Fruit fly (Drosophila melanogaster) whole organism, embryonic: Measurements from ENCODE around the gene CG34117.

Experiments
- Abd-B ChIP-seq: fragments of 200-800 bp; sonication (Bioruptor generic); optimal IDR thresholded peaks from 2 replicates; lab custom pipeline; 2018; ENCODE audit warnings: missing biosample characterization, mild to moderate bottlenecking, missing genetic modification characterization, moderate library complexity
- Ada2b ChIP-seq: fragments of 200-800 bp; sonication (Bioruptor generic); IDR thresholded peaks from 2 replicates; pipeline ENCODE4 v1.3.6; 2022; ENCODE audit warnings: missing biosample characterization, missing genetic modification characterization
- Atf-2 ChIP-seq: fragments of 200-800 bp; sonication (Bioruptor generic); optimal IDR thresholded peaks from 2 replicates; lab custom pipeline; 2016; ENCODE audit warnings: missing biosample characterization, missing genetic modification characterization
- BEAF-32 ChIP-seq: fragments of 200-800 bp; sonication (Bioruptor generic); optimal IDR thresholded peaks from 3 replicates; lab custom pipeline; 2017; ENCODE audit warnings: missing biosample characterization, missing genetic modification characterization, mild to moderate bottlenecking, moderate library complexity, missing genetic modification reagents
- CG10274 ChIP-seq: fragments of 200-800 bp; sonication (Bioruptor generic); optimal IDR thresholded peaks from 3 replicates; lab custom pipeline; 2017; ENCODE audit warnings: missing biosample characterization, mild to moderate bottlenecking, missing genetic modification characterization
- CG10366 ChIP-seq: fragments of 200-800 bp; sonication (Bioruptor generic); IDR thresholded peaks from 2 replicates; pipeline ENCODE4 v1.3.6; 2022; ENCODE audit warnings: missing biosample characterization, missing genetic modification characterization
- CG11093 ChIP-seq: fragments of 200-800 bp; sonication (Bioruptor generic); IDR thresholded peaks from 3 replicates; pipeline ENCODE4 v1.3.6; 2022; ENCODE audit warnings: missing biosample characterization, missing genetic modification characterization
- CG11696 ChIP-seq: fragments of 200-800 bp; sonication (Bioruptor generic); IDR thresholded peaks from 2 replicates; pipeline ENCODE4 v1.3.6; 2022; ENCODE audit warnings: missing biosample characterization, missing genetic modification characterization
- CG12942 ChIP-seq: fragments of 200-800 bp; sonication (Bioruptor generic); optimal IDR thresholded peaks from 3 replicates; lab custom pipeline; 2016; ENCODE audit warnings: missing biosample characterization, missing genetic modification characterization
- CG13287 ChIP-seq: fragments of 200-800 bp; sonication (Bioruptor generic); IDR thresholded peaks from 2 replicates; pipeline ENCODE4 v1.3.6; 2022; ENCODE audit warnings: missing biosample characterization, missing genetic modification characterization; ENCODE audit not compliant: partially characterized antibody
- CG15696 ChIP-seq: fragments of 200-800 bp; sonication (Bioruptor generic); optimal IDR thresholded peaks from 2 replicates; lab custom pipeline; 2019; ENCODE audit warnings: missing biosample characterization, mild to moderate bottlenecking, missing genetic modification characterization, moderate library complexity
- CG1792 ChIP-seq: fragments of 200-800 bp; sonication (Bioruptor generic); optimal IDR thresholded peaks from 2 replicates; lab custom pipeline; 2016; ENCODE audit warnings: missing biosample characterization, missing genetic modification characterization
- CG31365 ChIP-seq: fragments of 200-800 bp; sonication (Bioruptor generic); optimal IDR thresholded peaks from 2 replicates; lab custom pipeline; 2018; ENCODE audit warnings: missing biosample characterization, mild to moderate bottlenecking, missing genetic modification characterization
- CG42726 ChIP-seq: fragments of 200-800 bp; sonication (Bioruptor generic); IDR thresholded peaks from 2 replicates; pipeline ENCODE4 v1.3.6; 2022; ENCODE audit warnings: missing biosample characterization, missing genetic modification characterization; ENCODE audit not compliant: partially characterized antibody
- CG4820 ChIP-seq: fragments of 200-800 bp; sonication (Bioruptor generic); optimal IDR thresholded peaks from 3 replicates; lab custom pipeline; 2016; ENCODE audit warnings: missing biosample characterization, missing genetic modification characterization
- CG6854 ChIP-seq: fragments of 200-800 bp; sonication (Bioruptor generic); optimal IDR thresholded peaks from 3 replicates; lab custom pipeline; 2017; ENCODE audit warnings: missing biosample characterization, mild to moderate bottlenecking, missing genetic modification characterization
- CG7271 ChIP-seq: fragments of 200-800 bp; sonication (Bioruptor generic); optimal IDR thresholded peaks from 2 replicates; lab custom pipeline; 2018; ENCODE audit warnings: missing biosample characterization, mild to moderate bottlenecking, missing genetic modification characterization, moderate library complexity
- CG7963 ChIP-seq: fragments of 200-800 bp; sonication (Bioruptor generic); IDR thresholded peaks from 3 replicates; pipeline ENCODE4 v1.3.6; 2022; ENCODE audit warnings: missing biosample characterization, missing genetic modification characterization; ENCODE audit not compliant: partially characterized antibody
- CG8388 ChIP-seq: fragments of 200-800 bp; sonication (Bioruptor generic); optimal IDR thresholded peaks from 2 replicates; lab custom pipeline; 2019; ENCODE audit warnings: missing biosample characterization, mild to moderate bottlenecking, missing genetic modification characterization, moderate library complexity
- CG8924 ChIP-seq: fragments of 200-800 bp; optimal IDR thresholded peaks from 3 replicates; lab custom pipeline; 2019; ENCODE audit warnings: missing biosample characterization, mild to moderate bottlenecking, missing genetic modification characterization, moderate library complexity
- CG9817 ChIP-seq: fragments of 200-800 bp; sonication (Bioruptor generic); optimal IDR thresholded peaks from 2 replicates; lab custom pipeline; 2018; ENCODE audit warnings: missing biosample characterization, mild to moderate bottlenecking, missing genetic modification characterization, moderate library complexity
- CG9932 ChIP-seq: fragments of 200-800 bp; sonication (Bioruptor generic); IDR thresholded peaks from 2 replicates; pipeline ENCODE4 v1.3.6; 2022; ENCODE audit warnings: missing biosample characterization, missing genetic modification characterization
- CoRest ChIP-seq: fragments of 200-800 bp; sonication (Bioruptor generic); optimal IDR thresholded peaks from 3 replicates; lab custom pipeline; 2018; ENCODE audit warnings: missing biosample characterization, mild to moderate bottlenecking, missing genetic modification characterization, moderate library complexity
- Dbx ChIP-seq: fragments of 200-800 bp; sonication (Bioruptor generic); IDR thresholded peaks from 3 replicates; pipeline ENCODE4 v1.3.6; 2022; ENCODE audit warnings: missing biosample characterization, missing genetic modification characterization
- Dll ChIP-seq: fragments of 200-800 bp; sonication (Bioruptor generic); IDR thresholded peaks from 4 replicates; pipeline ENCODE4 v1.3.6; 2022; ENCODE audit warnings: missing biosample characterization, missing genetic modification characterization; ENCODE audit not compliant: partially characterized antibody
- Fer3 ChIP-seq: fragments of 200-800 bp; sonication (Bioruptor generic); optimal IDR thresholded peaks from 2 replicates; lab custom pipeline; 2018; ENCODE audit warnings: missing biosample characterization, mild to moderate bottlenecking, missing genetic modification characterization, moderate library complexity
- Hr39 ChIP-seq: fragments of >200 bp; optimal IDR thresholded peaks from 2 replicates; lab custom pipeline; 2017
- Med ChIP-seq: fragments of 200-800 bp; sonication (Bioruptor generic); peaks from one replicate; lab custom pipeline; 2016; ENCODE audit warnings: missing biosample characterization, missing genetic modification characterization, mild to moderate bottlenecking, inconsistent platforms, moderate library complexity
- Opbp ChIP-seq: fragments of 200-800 bp; sonication (Bioruptor generic); IDR thresholded peaks from 3 replicates; pipeline ENCODE4 v1.3.6; 2022; ENCODE audit warnings: missing biosample characterization, missing genetic modification characterization; ENCODE audit not compliant: partially characterized antibody
- Six4 ChIP-seq: fragments of 200-800 bp; sonication (Bioruptor generic); optimal IDR thresholded peaks from 2 replicates; lab custom pipeline; 2016; ENCODE audit warnings: missing biosample characterization, missing genetic modification characterization
- Sry-δ ChIP-seq: fragments of 200-800 bp; sonication (Bioruptor generic); optimal IDR thresholded peaks from 2 replicates; lab custom pipeline; 2016; ENCODE audit warnings: missing biosample characterization, missing genetic modification characterization
- Usf ChIP-seq: fragments of 200-800 bp; sonication (Bioruptor generic); optimal IDR thresholded peaks from 2 replicates; lab custom pipeline; 2017; ENCODE audit warnings: missing genotype, missing biosample characterization, missing genetic modification characterization
- caup ChIP-seq: fragments of 200-800 bp; sonication (Bioruptor generic); optimal IDR thresholded peaks from 3 replicates; lab custom pipeline; 2017; ENCODE audit warnings: missing biosample characterization, mild to moderate bottlenecking, missing genetic modification characterization, moderate library complexity; ENCODE audit not compliant: severe bottlenecking
- crp ChIP-seq, 2 experiments: fragments of 200-800 bp; sonication (Bioruptor generic); optimal IDR thresholded peaks; 2 replicates in 1 of 2; 3 replicates in 1 of 2; lab custom pipeline; 2017; ENCODE audit warnings: missing biosample characterization in 2 of 2, missing genetic modification characterization in 2 of 2, mild to moderate bottlenecking in 1 of 2, moderate library complexity in 1 of 2
- disco-r ChIP-seq: fragments of 200-800 bp; sonication (Bioruptor generic); optimal IDR thresholded peaks from 2 replicates; lab custom pipeline; 2016; ENCODE audit warnings: missing biosample characterization, missing genetic modification characterization
- dmrt11E ChIP-seq: fragments of 200-800 bp; sonication (Bioruptor generic); optimal IDR thresholded peaks from 3 replicates; lab custom pipeline; 2018; ENCODE audit warnings: missing biosample characterization, mild to moderate bottlenecking, missing genetic modification characterization, moderate library complexity
- ewg ChIP-seq: fragments of 200-800 bp; sonication (Bioruptor generic); optimal IDR thresholded peaks from 3 replicates; lab custom pipeline; 2017; ENCODE audit warnings: mild to moderate bottlenecking, missing biosample characterization, missing genetic modification reagents, missing genetic modification characterization
- fru ChIP-seq: fragments of >200 bp; optimal IDR thresholded peaks from 2 replicates; lab custom pipeline; 2017
- gcm ChIP-seq: fragments of 200-800 bp; sonication (Bioruptor generic); optimal IDR thresholded peaks from 2 replicates; lab custom pipeline; 2019; ENCODE audit warnings: missing biosample characterization, mild to moderate bottlenecking, missing genetic modification characterization, moderate library complexity
- gro ChIP-seq: fragments of 200-800 bp; sonication (Bioruptor generic); optimal IDR thresholded peaks from 2 replicates; lab custom pipeline; 2016; ENCODE audit warnings: missing biosample characterization, missing genetic modification characterization
- gt ChIP-seq: fragments of 200-800 bp; sonication (Bioruptor generic); IDR thresholded peaks from 2 replicates; pipeline ENCODE4 v1.3.6; 2022; ENCODE audit warnings: missing biosample characterization, missing genetic modification characterization
- jing ChIP-seq: fragments of 200-800 bp; sonication (Bioruptor generic); optimal IDR thresholded peaks from 2 replicates; lab custom pipeline; 2018; ENCODE audit warnings: missing biosample characterization, mild to moderate bottlenecking, missing genetic modification characterization
- repo ChIP-seq: fragments of 200-800 bp; sonication (Bioruptor generic); optimal IDR thresholded peaks from 2 replicates; lab custom pipeline; 2016; ENCODE audit warnings: missing biosample characterization, missing genetic modification characterization
- ro ChIP-seq: fragments of 200-800 bp; sonication (Bioruptor generic); IDR thresholded peaks from 2 replicates; pipeline ENCODE4 v1.3.6; 2022; ENCODE audit warnings: missing biosample characterization, missing genetic modification characterization
- salm ChIP-seq: fragments of 200-800 bp; sonication (Bioruptor generic); optimal IDR thresholded peaks from 2 replicates; lab custom pipeline; 2018; ENCODE audit warnings: missing biosample characterization, mild to moderate bottlenecking, missing genetic modification characterization
- ssp ChIP-seq: fragments of 200-800 bp; sonication (Bioruptor generic); IDR thresholded peaks from 2 replicates; pipeline ENCODE4 v1.3.6; 2022; ENCODE audit warnings: missing biosample characterization, missing genetic modification characterization
- stwl ChIP-seq: fragments of 200-800 bp; sonication (Bioruptor generic); optimal IDR thresholded peaks from 3 replicates; lab custom pipeline; 2018; ENCODE audit warnings: missing biosample characterization, mild to moderate bottlenecking, missing genetic modification characterization, moderate library complexity
- tio ChIP-seq: fragments of 200-800 bp; sonication (Bioruptor generic); optimal IDR thresholded peaks from 2 replicates; lab custom pipeline; 2017; ENCODE audit warnings: missing biosample characterization, missing genetic modification characterization, inconsistent platforms
- ttk ChIP-seq: fragments of 200-800 bp; sonication (Bioruptor generic); IDR thresholded peaks from 2 replicates; pipeline ENCODE4 v2.1.2; 2022; ENCODE audit warnings: missing biosample characterization, missing genetic modification characterization
- unpg ChIP-seq: fragments of 200-800 bp; sonication (Bioruptor generic); optimal IDR thresholded peaks from 3 replicates; lab custom pipeline; 2018; ENCODE audit warnings: missing biosample characterization, mild to moderate bottlenecking, missing genetic modification characterization, moderate library complexity

Gene CG34117

DNA sequence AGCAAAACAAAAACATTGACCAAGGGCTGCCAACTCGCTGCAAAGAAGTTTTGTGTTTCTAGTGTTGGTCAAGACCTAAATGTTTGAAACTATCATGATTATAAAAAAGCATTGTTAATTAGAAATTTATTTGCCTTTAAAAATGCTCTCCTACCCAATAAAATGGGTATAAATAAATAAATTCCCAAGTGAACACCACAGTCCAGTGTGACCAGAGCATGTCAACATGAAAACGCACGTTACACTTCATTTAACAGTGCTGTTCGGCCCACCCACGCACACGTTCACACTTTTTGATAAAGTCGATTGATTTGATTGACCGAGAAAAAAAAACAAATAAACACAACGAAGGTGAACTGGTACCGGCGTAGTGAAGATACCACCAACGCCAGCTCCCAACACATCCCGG lies 4.3 kb upstream of the CG34117 start, which contains the start of the genes CG9356, BBIP1 and CG8135 (continued):
- TF ChIP-seq CG7963 (GFP tag; lab: Robert Waterston, UW) (no peak), stwl (tag; lab: Kevin White, UChicago) (peak; percentile 92), ttk (GFP tag; lab: Robert Waterston, UW) (peak; percentile 37; the same call in 1 of the 2 replicates), CG8388 (GFP tag; lab: Kevin White, UChicago) (no peak), Atf-2 (peak; percentile 57), Ada2b (peak; percentile 47; the same call in 1 of the 2 replicates), Dll (GFP tag; lab: Robert Waterston, UW) (peak; percentile 63; the same call in 3 of the 4 replicates), CG10366 (GFP tag; lab: Robert Waterston, UW) (peak; percentile 73), CG12942 (GFP tag; lab: Kevin White, UChicago) (peak; percentile 82), dmrt11E (tag; lab: Kevin White, UChicago) (peak; percentile 60), gro (GFP tag; lab: Kevin White, UChicago) (peak; percentile 81), Abd-B (peak; percentile 61), repo (GFP tag; lab: Kevin White, UChicago) (peak; percentile 52), ewg (GFP tag; lab: Kevin White, UChicago) (peak; percentile 28), Fer3 (tag; lab: Kevin White, UChicago) (peak; percentile 64), jing (no peak), caup (GFP tag; lab: Kevin White, UChicago) (peak; percentile 59), Six4 (peak; percentile 75), CG13287 (peak; percentile 71), disco-r (no peak), Hr39 (no peak), Sry-δ (GFP tag; lab: Kevin White, UChicago) (peak; percentile 72), gcm (GFP tag; lab: Kevin White, UChicago) (no peak), CG4820 (GFP tag; lab: Kevin White, UChicago) (peak; percentile 65), CG7271 (tag; lab: Kevin White, UChicago) (peak; percentile 76)

DNA sequence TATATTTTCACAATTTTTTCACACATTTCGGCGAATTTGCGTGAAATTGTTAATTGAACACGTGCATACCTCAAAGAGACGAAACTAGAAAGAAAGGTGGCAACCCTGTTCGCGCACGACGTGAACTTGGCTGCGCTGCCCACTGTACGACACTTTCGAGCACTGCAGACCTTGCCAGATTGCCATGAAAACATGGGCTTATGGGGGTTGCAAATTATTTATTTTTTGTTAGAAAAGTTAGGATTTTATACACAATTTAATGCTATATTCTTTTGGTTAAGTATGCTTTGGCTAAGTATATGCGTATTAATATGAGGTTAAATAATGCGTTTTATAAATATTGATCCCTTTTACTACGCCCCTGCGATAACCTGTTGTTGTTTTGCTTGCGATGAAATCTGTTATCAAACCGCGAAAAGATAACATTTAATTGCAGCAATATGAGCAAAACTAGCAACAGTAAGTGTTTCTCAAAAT lies 1.3 kb upstream of the CG34117 start, which contains the start of the genes RpL34b and CG8132:
TSS of gene RpL34b (minus strand) at position 100 of the 477 bp plus-strand sequence.
TSS of gene CG8132 (plus strand) at position 369 of the 477 bp plus-strand sequence.
- peak; percentile 84 for TF ChIP-seq CG10274 (GFP tag; lab: Kevin White, UChicago)
- TF ChIP-seq CG31365 (tag; lab: Kevin White, UChicago), result peak; percentile 73
- peak; percentile 99 for TF ChIP-seq Med (GFP tag; lab: Kevin White, UChicago)
- TF ChIP-seq ro (GFP tag; lab: Robert Waterston, UW), result peak; percentile 93
- TF ChIP-seq unpg (GFP tag; lab: Kevin White, UChicago), result peak; percentile 97
- TF ChIP-seq CG15696 (tag; lab: Kevin White, UChicago), result peak; percentile 94
- peak; percentile 91 for TF ChIP-seq salm (tag; lab: Kevin White, UChicago)
- no peak for TF ChIP-seq fru (lab: Kevin White, UChicago)
- TF ChIP-seq tio (GFP tag; lab: Kevin White, UChicago), result no peak
- peak; percentile 97 for TF ChIP-seq Dbx (GFP tag; lab: Robert Waterston, UW)
- TF ChIP-seq CG42726 (GFP tag; lab: Robert Waterston, UW), result peak; percentile 48; the same call in 1 of the 2 replicates
- TF ChIP-seq CG11696, result peak; percentile 89
- peak; percentile 98 for TF ChIP-seq CG9932 (GFP tag; lab: Robert Waterston, UW)
- TF ChIP-seq crp (GFP tag; optimal IDR thresholded peaks at IDR 0.05; lab: Kevin White, UChicago), result peak in 1 of 2 experiments; percentile 76
- peak; percentile 70 for TF ChIP-seq BEAF-32
- TF ChIP-seq Opbp, result peak; percentile 100
- TF ChIP-seq CG8924 (tag; lab: Kevin White, UChicago), result peak; percentile 95
- peak; percentile 96 for TF ChIP-seq CoRest
- TF ChIP-seq CG11093 (GFP tag; lab: Robert Waterston, UW), result peak; percentile 88
- TF ChIP-seq ssp, result peak; percentile 90
- TF ChIP-seq CG9817 (tag; lab: Kevin White, UChicago), result peak; percentile 98
- TF ChIP-seq gt (GFP tag; lab: Robert Waterston, UW), result peak; percentile 93
- peak; percentile 95 for TF ChIP-seq Usf (GFP tag; lab: Kevin White, UChicago)
- peak; percentile 93 for TF ChIP-seq CG1792
- TF ChIP-seq CG6854 (GFP tag; lab: Kevin White, UChicago), result peak; percentile 85
